Fruit fly (Drosophila melanogaster): Measurements from ENCODE around the gene CG31789.

Gene CG31789

DNA sequence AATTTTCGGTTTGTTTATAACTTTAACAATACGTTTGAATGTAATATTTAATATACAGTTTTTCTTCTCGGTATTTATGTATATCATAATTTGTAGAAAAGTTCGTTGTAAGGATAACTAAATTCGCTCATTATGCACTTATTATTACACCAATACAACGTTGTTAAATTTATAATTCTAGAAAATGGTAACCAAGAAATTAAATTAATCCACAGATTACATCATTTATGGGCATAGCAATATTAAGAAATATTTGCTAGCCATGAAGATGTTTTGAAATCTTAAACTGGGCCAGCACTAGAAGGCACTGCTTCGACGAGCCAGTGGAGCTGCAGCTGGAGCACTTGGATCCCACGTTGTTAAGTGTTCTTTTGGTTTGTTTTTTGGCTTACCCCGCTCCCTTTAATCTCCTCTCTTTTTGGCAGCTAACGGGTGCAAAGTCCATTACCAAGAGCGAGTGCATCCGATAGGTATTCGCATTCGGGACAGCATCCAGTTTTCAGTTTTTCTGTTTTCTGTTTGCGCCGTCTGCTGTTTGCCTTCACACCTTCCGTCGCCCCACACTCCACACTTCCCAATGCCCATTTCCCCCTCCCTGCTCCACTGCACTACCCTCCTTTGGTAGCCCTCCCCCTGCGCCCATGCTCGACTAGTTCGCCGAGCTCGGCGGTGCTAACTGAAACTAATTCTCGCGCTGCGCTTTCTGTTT lies 33.1 kb upstream of the CG31789 start:
- TF ChIP-seq CG8478 (optimal IDR thresholded peaks at IDR 0.05) = no peak
- no peak for TF ChIP-seq CTCF (optimal IDR thresholded peaks at IDR 0.05)

DNA sequence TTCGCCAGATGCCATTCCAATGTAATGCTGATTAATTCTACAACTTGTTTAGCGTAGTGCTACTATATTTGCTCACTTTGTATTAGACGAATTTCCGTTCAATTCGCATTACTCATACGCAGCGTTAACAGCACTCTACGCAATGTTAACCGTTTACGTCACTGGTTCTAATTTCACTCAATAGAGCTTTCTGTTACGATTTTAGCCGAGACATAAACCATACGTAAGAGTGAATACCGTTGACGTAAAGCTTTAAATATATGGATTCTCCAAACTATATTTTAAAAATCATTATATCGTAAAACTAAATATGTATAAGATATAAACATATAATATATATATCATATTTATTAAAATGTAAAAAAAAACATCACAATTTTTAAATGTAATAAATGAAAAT lies 29.5 kb upstream of the CG31789 start:
- TF ChIP-seq CG8478 (optimal IDR thresholded peaks at IDR 0.05) (no peak), CTCF (optimal IDR thresholded peaks at IDR 0.05) (no peak)

DNA sequence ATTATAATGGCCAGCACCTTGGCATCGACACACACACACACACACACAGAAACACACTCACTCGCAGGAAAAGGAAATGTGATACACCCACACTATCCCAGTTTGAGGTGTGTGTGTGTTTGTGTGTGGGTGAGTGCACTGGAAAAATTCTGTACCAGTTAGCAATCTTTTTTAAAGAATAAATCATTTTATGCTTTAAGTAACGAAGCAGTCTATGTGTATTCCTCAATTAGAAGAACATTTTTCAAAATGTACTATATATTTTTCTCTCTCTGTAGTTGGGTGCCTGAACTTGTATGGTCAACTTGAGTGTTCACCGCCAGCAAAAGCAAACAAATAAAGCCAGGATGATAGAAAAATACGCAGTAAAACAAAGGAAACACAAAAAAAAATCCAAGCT lies 21.1 kb upstream of the CG31789 start:
- TF ChIP-seq CG8478 (optimal IDR thresholded peaks at IDR 0.05) (no peak), CTCF (optimal IDR thresholded peaks at IDR 0.05) (no peak)

DNA sequence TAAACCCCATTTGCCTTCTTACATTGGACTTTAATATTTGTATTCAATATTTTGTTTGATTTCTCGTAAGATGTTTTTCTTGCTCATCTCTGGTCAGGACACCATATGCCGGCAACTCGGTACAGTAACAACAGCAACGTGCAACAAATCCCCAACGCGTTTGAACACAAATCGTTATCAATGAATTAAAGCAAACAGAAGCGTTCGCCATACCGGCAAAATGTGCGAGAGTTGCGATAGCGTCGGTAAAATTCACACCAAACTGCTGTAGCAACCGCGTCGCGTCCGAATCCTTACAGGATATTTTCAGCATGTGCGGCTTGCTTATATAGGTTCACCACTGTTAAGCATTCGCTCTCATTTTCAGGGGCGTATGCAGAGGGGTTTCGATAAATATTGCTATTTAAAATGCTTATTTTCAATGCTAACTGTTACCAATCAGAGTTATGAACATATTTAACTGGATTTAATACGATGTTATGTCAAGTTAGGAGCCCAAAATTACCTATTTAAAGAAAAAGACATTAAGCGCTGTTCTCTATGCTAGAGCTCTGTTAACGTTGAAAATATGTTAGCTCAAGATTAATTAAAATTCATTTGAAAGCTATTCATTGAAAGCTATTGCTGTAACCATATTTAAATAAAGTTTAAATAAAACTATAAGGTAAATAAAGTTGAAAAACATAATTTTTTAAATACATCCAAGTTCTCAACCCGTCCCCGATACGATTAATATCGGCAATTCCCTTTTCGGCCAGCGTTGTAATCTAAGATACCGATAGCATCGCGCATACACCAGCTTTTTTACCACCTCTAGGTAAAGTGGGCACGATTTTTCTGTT lies 15.4 kb upstream of the CG31789 start, which contains the start of the genes Pde11 and CG15160:
Gene Pde11 (minus strand): TSS at position 243 of the 842 bp plus-strand sequence.
Gene CG15160 (plus strand): TSS at position 792 of the 842 bp plus-strand sequence.
- TF ChIP-seq CG8478 (optimal IDR thresholded peaks at IDR 0.05) (no peak), CTCF (optimal IDR thresholded peaks at IDR 0.05) (peak in 1 of 2 experiments; percentile 56)

DNA sequence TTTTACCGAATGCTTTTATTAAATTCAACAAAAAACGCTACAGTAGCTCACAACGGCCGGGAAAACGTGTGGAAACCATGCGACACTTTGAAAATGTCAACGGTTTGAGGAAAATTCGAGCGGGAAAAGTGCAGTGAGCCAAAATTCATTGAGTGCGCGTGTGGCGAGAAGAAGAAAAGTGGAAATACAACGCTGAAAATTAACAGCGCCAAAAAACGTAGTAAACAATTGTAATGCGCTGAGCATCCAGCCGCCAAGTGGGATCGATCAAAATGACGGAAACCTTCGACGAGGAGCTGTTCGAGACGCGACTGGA lies 14.8 kb upstream of the CG31789 start:
- TF ChIP-seq CTCF (optimal IDR thresholded peaks at IDR 0.05) = no peak
- no peak for TF ChIP-seq CG8478 (optimal IDR thresholded peaks at IDR 0.05)

DNA sequence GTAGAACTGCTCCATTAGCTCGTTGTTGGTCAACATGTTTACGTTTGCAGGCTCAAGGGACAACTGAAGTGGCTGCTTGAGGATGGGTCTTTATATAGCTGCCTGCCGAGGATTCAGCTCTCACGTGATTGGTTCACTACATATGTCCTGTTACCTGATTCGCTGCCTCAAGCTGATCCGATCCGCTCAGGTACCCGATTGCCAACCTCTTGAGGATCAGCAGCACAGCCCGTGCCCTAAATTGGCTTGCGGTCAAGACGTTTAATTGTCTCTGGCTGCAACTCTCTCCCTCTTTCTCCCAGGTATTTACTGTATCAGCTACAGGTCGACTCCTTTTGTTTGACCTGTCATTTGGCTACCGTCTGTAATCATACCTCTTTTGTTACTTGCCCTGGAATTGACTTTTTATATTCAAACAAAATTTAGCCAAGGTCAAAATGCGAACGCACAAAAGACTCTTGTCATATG lies 8.8 kb upstream of the CG31789 start, which contains the start of gene amos:
Gene amos (minus strand): TSS at position 51 of the 468 bp plus-strand sequence.
- TF ChIP-seq CTCF (optimal IDR thresholded peaks at IDR 0.05) (no peak), CG8478 (optimal IDR thresholded peaks at IDR 0.05) (no peak)

DNA sequence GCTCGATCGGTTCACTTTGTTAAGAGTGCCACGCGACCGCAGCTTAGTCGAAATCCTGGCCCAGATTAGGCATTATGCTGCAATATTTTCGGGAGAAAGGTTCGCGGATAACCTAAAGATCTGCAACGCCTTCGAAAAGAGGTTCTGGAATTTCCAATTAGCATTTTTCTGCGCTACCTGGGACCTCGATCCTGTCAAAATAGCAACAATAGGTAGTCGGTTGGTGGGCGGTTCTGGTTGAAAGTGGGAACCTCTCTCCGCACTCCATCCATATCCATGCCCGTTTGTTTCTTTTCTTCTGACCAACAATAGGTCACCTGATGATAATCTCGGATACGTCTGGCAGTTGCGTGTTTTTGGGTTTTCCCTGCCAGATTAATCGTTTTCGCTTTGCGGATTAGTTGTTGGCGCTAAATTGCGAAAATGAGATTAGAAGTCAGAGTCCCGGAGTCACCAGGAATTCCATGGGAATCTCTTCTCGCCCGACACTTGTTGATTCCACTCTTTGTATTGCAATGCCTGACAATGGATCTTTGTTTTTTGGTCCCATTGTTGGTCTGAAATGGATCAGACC lies 7.5 kb upstream of the CG31789 start:
- TF ChIP-seq CTCF (optimal IDR thresholded peaks at IDR 0.05) (no peak), CG8478 (optimal IDR thresholded peaks at IDR 0.05) (no peak)

DNA sequence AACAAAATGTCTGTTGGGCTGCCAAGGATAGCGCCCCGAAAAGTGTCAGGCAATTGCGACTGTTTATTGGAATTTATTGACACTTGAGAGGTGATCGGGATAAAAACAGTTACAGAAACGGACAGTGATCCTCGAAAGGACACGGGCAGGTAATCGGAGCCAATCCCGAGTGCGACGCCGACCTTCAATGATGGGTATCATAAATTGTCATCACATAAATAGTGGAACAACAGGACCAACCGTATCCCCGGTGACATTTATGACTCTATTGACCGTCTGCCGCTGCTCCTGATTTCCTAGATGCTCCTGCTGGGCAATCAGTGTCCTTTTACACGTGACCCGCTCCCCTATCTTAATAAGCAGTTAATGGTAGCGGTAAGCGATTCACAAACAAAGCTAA lies 6.6 kb upstream of the CG31789 start:
- no peak for TF ChIP-seq CG8478 (optimal IDR thresholded peaks at IDR 0.05)
- no peak for TF ChIP-seq CTCF (optimal IDR thresholded peaks at IDR 0.05)

DNA sequence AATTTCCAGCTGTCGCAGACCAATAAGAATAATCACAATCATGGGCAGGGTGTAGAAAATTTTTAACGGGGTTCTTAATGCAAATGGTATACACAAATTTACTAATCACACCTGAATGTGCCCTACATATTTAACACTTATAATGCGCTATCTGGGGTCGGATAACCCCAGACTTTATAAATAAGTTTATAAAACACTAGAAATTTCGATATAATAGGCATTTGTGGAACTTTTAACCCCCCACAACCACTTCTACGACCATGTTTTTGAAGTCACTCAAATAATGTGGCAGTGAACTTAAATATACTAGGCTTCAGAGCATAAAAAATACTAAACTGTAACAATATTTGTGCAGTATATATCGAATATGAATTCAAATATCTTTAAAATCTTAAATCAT lies 742 bp upstream of the CG31789 start, which contains the start of gene CG10413:
Gene CG10413 (minus strand): TSS at position 264 of the 400 bp plus-strand sequence.
- TF ChIP-seq CTCF (optimal IDR thresholded peaks at IDR 0.05) (no peak), CG8478 (optimal IDR thresholded peaks at IDR 0.05) (no peak)

DNA sequence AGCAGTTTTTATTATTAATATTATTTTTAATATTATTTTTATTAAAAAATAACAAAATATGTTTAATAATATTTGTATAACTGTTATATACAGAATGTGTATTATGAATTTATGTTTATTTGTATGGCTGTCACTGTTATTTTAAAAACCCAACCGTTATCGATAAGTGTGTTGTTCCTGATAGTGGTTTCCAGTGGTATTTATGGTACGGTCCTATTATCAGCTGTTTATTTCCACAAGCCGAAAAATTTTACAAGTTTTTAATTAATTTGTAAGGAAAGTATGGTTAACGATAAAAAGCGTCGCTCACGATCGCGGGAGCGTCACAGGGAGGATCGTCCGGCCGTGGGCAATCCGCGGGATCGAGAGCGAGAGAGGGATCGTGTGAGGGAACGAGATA lies 914 bp downstream of the CG31789 start, which contains the start of gene CG10333:
Gene CG10333 (plus strand): TSS at position 191 of the 400 bp plus-strand sequence.
- no peak for TF ChIP-seq CG8478 (optimal IDR thresholded peaks at IDR 0.05)
- TF ChIP-seq CTCF (optimal IDR thresholded peaks at IDR 0.05) = no peak

DNA sequence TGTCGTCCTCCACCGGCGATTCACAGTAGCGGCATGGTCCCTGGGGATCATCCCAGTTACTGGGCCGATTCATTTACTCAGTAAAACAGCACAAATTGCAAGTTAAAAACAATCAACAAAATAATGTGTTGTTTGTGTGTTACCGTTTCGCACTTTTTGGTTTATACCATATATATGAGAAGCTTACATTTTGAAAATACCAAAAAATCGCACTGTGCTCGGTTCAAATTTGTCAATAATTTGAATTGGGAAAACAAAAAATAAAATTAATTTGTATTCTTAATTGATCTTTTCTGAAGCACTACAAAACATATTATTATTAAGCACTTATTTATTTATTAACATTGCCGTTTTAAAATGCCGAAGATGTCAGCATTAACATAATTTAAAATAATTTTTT lies 6.4 kb downstream of the CG31789 start, which contains the start of gene Atac2:
Gene Atac2 (minus strand): TSS at position 144 of the 400 bp plus-strand sequence.
- TF ChIP-seq CG8478 (optimal IDR thresholded peaks at IDR 0.05) = no peak
- no peak for TF ChIP-seq CTCF (optimal IDR thresholded peaks at IDR 0.05)

DNA sequence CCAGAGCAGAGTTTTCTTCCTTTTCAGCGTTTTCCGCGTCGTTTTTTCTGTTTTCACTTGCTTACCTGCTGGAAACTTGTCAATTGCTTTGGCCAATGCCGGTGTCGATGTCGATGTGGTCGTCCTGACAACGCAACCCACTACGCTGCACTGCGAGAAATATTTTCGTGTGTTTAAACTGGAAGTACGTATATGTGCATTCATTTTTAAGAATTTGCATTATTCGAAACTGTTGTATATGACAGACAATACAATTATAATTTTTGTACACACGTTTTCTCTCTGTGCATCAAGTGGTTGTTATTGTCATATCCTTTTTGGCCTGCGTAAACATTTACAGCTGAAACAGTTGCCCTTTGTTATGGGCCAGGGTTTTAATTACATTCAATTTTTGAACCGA lies 10.3 kb downstream of the CG31789 start, which contains the start of gene IFT46:
Gene IFT46 (minus strand): TSS at position 88 of the 400 bp plus-strand sequence.
- TF ChIP-seq CTCF (optimal IDR thresholded peaks at IDR 0.05) = no peak
- TF ChIP-seq CG8478 (optimal IDR thresholded peaks at IDR 0.05) = no peak

DNA sequence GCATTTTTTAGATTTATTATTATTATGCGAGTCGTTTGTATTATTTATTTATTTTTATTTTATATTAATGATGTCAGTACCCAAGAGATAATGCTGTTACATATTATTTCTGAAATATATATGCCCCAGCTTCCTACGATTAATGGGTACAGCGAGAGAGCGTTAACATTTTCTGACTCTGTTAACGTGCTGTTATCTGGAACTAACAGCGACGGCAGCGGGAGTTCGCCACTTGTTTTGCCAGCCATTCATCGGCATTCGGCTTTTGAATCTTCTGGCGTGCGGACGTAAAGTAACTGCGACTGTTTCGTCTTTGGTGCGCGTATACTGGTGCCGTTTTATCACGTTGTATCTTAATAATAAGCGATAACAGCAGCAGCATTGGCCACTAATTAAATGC lies 11.3 kb downstream of the CG31789 start, which contains the start of gene MESR3:
Gene MESR3 (plus strand): TSS at position 254 of the 400 bp plus-strand sequence.
- no peak for TF ChIP-seq CTCF (optimal IDR thresholded peaks at IDR 0.05)
- TF ChIP-seq CG8478 (optimal IDR thresholded peaks at IDR 0.05) = no peak

DNA sequence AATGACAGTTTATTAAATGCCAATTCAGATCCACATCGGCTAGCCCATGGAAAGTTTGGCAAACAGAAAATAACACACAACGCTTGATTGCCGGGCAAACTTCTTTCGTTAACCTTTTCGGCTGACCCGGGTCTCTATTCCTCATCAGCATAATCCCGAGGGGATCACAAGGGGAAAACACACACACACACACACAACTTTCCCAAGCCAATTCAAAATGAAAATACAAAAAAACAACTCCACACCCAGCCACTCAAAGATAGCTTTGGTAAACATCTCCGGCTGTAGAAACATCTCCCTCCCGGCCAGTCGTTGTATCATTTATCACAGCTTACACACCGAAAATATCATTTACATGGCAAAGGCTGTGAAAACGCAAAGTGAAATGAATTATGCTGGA lies 14.4 kb downstream of the CG31789 start:
- no peak for TF ChIP-seq CG8478 (optimal IDR thresholded peaks at IDR 0.05)
- TF ChIP-seq CTCF (optimal IDR thresholded peaks at IDR 0.05) = no peak
